Worm (Caenorhabditis elegans) whole organism, young adult: ENCODE results near the gene clec-60.

Experiments
- B0035.1 ChIP-seq: sonication (generic microtip); optimal IDR thresholded peaks from 2 replicates; lab custom pipeline; 2016; ENCODE audit warnings: missing genetic modification characterization, mild to moderate bottlenecking, missing compliant biosample characterization, missing genotype, missing genetic modification reagents
- B0261.1 ChIP-seq: sonication (generic microtip); optimal IDR thresholded peaks from 2 replicates; lab custom pipeline; 2016; ENCODE audit warnings: mild to moderate bottlenecking, missing genetic modification characterization, moderate library complexity, missing compliant biosample characterization
- cebp-2 ChIP-seq: fragments of 200-800 bp; sonication (Bioruptor generic); IDR thresholded peaks from 2 replicates; pipeline ENCODE4 v1.3.6; 2022; ENCODE audit warnings: missing genetic modification characterization, missing compliant biosample characterization
- ceh-40 ChIP-seq: fragments of 200-800 bp; sonication (Bioruptor generic); IDR thresholded peaks from 2 replicates; pipeline ENCODE4 v1.3.6; 2022; ENCODE audit warnings: missing genetic modification characterization, missing compliant biosample characterization
- unc-62 ChIP-seq: fragments of 150-350 bp; optimal IDR thresholded peaks from 2 replicates; lab custom pipeline; 2014; ENCODE audit warnings: missing biosample characterization, missing genetic modification reagents, missing genetic modification characterization

DNA sequence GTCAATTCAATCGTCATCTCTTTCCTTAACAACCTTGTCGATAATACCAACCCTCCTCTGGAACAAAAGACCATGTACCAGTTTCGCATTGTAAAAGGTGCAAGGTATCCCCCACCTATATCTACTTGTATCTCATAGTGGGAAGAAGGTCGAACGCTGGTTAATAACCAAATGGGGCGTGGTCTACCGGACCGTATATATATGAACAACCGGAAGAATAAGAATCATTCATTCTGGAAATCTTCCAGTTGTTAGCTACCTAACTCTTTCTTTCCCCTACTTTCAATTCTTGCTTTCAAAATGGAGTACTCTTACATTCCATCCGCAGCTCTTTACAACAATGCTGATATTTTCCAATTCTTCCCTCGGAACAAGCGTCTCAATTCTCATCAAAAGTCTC, 20.5 kb downstream of the clec-60 start, which contains the start of gene ZK673.5:
- TF ChIP-seq unc-62 (GFP tag; lab: Kevin White, UChicago), result no peak
- TF ChIP-seq ceh-40 (GFP tag; lab: Robert Waterston, UW), result no peak
- TF ChIP-seq B0261.1, result no peak
- TF ChIP-seq cebp-2 (GFP tag; lab: Robert Waterston, UW), result no peak
- TF ChIP-seq B0035.1, result no peak
